Worm (Caenorhabditis elegans): ENCODE results near the gene Y57G7A.11.

DNA sequence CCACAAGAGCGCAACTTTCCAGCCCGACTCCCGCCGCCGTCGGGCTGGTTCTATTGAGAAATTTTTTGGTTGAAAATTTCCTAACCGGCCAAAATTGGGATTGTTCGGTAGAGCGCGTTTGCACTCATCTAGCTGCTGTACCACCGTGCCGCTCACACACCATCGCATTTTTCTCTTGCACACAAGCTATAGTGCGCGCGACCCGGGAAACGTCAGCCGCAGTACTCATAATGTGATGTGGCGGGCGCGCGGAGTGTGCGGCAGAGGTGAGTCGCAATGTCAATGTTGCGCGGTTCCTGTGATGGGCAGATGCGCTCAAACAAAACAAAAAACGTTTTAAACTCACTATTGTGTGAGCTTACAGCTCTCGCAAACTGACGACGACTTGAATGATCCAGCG lies 8.3 kb upstream of the Y57G7A.11 start:
- TF ChIP-seq pha-4 (tag; optimal IDR thresholded peaks at IDR 0.05) = no peak
- no peak for TF ChIP-seq sptf-1 (tag; optimal IDR thresholded peaks at IDR 0.05)
- no peak for TF ChIP-seq ceh-39 (tag; optimal IDR thresholded peaks at IDR 0.05)
- no peak for TF ChIP-seq unc-39 (tag; optimal IDR thresholded peaks at IDR 0.05)
- TF ChIP-seq flh-1 (GFP tag; optimal IDR thresholded peaks at IDR 0.05) = no peak
- TF ChIP-seq nhr-76 (tag; optimal IDR thresholded peaks at IDR 0.05) = no peak
- TF ChIP-seq tbx-8 (GFP tag; optimal IDR thresholded peaks at IDR 0.05) = no peak
- no peak for TF ChIP-seq nhr-2 (tag; optimal IDR thresholded peaks at IDR 0.05)
- no peak for TF ChIP-seq mab-5 (tag; optimal IDR thresholded peaks at IDR 0.05)
- no peak for TF ChIP-seq bed-3 (GFP tag; optimal IDR thresholded peaks at IDR 0.05)
- no peak for TF ChIP-seq nhr-28 (tag; optimal IDR thresholded peaks at IDR 0.05)
- TF ChIP-seq ztf-11 (tag; optimal IDR thresholded peaks at IDR 0.05) = no peak

All from whole organism, mixed stage, embryonic.